Fruit fly (Drosophila melanogaster) whole organism, embryonic: ENCODE results near the gene CG43165.
A peak's percentile ranks its signal among the peaks of the same experiment; 100 is the strongest.

Source experiments
- Atf-2 ChIP-seq: fragments of 200-800 bp; sonication (Bioruptor generic); optimal IDR thresholded peaks from 2 replicates; lab custom pipeline; 2016; ENCODE audit warnings: missing biosample characterization, missing genetic modification characterization
- Blimp-1 ChIP-seq: fragments of 200-800 bp; sonication (Bioruptor generic); optimal IDR thresholded peaks from 3 replicates; lab custom pipeline; 2018; ENCODE audit warnings: missing biosample characterization, missing genetic modification characterization, mild to moderate bottlenecking, moderate library complexity, missing genetic modification reagents
- CG10979 ChIP-seq: fragments of 200-800 bp; sonication (Bioruptor generic); optimal IDR thresholded peaks from 2 replicates; lab custom pipeline; 2018; ENCODE audit warnings: missing biosample characterization, mild to moderate bottlenecking, missing genetic modification characterization, moderate library complexity
- CG12299 ChIP-seq: fragments of 200-800 bp; sonication (Bioruptor generic); optimal IDR thresholded peaks from 2 replicates; lab custom pipeline; 2018; ENCODE audit warnings: missing biosample characterization, mild to moderate bottlenecking, missing genetic modification characterization
- CG12391 ChIP-seq: fragments of 200-800 bp; sonication (Bioruptor generic); optimal IDR thresholded peaks from 3 replicates; lab custom pipeline; 2018; ENCODE audit warnings: missing biosample characterization, mild to moderate bottlenecking, missing genetic modification characterization, moderate library complexity
- CG12942 ChIP-seq: fragments of 200-800 bp; sonication (Bioruptor generic); optimal IDR thresholded peaks from 3 replicates; lab custom pipeline; 2016; ENCODE audit warnings: missing biosample characterization, missing genetic modification characterization
- CG13296 ChIP-seq: fragments of 200-800 bp; sonication (Bioruptor generic); optimal IDR thresholded peaks from 3 replicates; lab custom pipeline; 2018; ENCODE audit warnings: missing biosample characterization, mild to moderate bottlenecking, missing genetic modification characterization
- CG15696 ChIP-seq: fragments of 200-800 bp; sonication (Bioruptor generic); optimal IDR thresholded peaks from 2 replicates; lab custom pipeline; 2019; ENCODE audit warnings: missing biosample characterization, mild to moderate bottlenecking, missing genetic modification characterization, moderate library complexity
- CG17385 ChIP-seq: fragments of 200-800 bp; sonication (Bioruptor generic); optimal IDR thresholded peaks from 3 replicates; lab custom pipeline; 2018; ENCODE audit warnings: missing biosample characterization, mild to moderate bottlenecking, missing genetic modification characterization
- CG17568 ChIP-seq: fragments of 200-800 bp; sonication (Bioruptor generic); optimal IDR thresholded peaks from 2 replicates; lab custom pipeline; 2018; ENCODE audit warnings: missing biosample characterization, mild to moderate bottlenecking, missing genetic modification characterization, moderate library complexity
- CG17912 ChIP-seq: fragments of 200-800 bp; sonication (Bioruptor generic); optimal IDR thresholded peaks from 2 replicates; lab custom pipeline; 2018; ENCODE audit warnings: missing biosample characterization, mild to moderate bottlenecking, missing genetic modification characterization
- CG2129 ChIP-seq: fragments of 200-800 bp; sonication (Bioruptor generic); IDR thresholded peaks from 2 replicates; pipeline ENCODE4 v1.3.6; 2022; ENCODE audit warnings: missing biosample characterization, missing genetic modification characterization; ENCODE audit not compliant: partially characterized antibody
- CG2202 ChIP-seq: fragments of 200-800 bp; sonication (Bioruptor generic); optimal IDR thresholded peaks from 2 replicates; lab custom pipeline; 2018; ENCODE audit warnings: missing biosample characterization, mild to moderate bottlenecking, missing genetic modification characterization
- CG2678 ChIP-seq: fragments of 200-800 bp; sonication (Bioruptor generic); optimal IDR thresholded peaks from 3 replicates; lab custom pipeline; 2019; ENCODE audit warnings: missing biosample characterization, mild to moderate bottlenecking, missing genetic modification characterization, moderate library complexity
- CG31224 ChIP-seq: fragments of 200-800 bp; sonication (Bioruptor generic); IDR thresholded peaks from 2 replicates; pipeline ENCODE4 v1.3.6; 2022; ENCODE audit warnings: missing biosample characterization, missing genetic modification characterization
- CG32532 ChIP-seq: fragments of 200-800 bp; sonication (Bioruptor generic); IDR thresholded peaks from 2 replicates; pipeline ENCODE4 v1.3.6; 2022; ENCODE audit warnings: missing biosample characterization, missing genetic modification characterization
- CG32767 ChIP-seq: fragments of 200-800 bp; sonication (Bioruptor generic); IDR thresholded peaks from 2 replicates; pipeline ENCODE4 v1.3.6; 2022; ENCODE audit warnings: missing biosample characterization, missing genetic modification characterization
- CG3847 ChIP-seq: fragments of 200-800 bp; sonication (Bioruptor generic); IDR thresholded peaks from 2 replicates; pipeline ENCODE4 v1.3.6; 2022; ENCODE audit warnings: missing biosample characterization, missing genetic modification characterization
- CG4282 ChIP-seq: fragments of 200-800 bp; sonication (Bioruptor generic); optimal IDR thresholded peaks from 2 replicates; lab custom pipeline; 2016; ENCODE audit warnings: missing biosample characterization, missing genetic modification characterization
- CG6254 ChIP-seq: fragments of 200-800 bp; sonication (Bioruptor generic); optimal IDR thresholded peaks from 3 replicates; lab custom pipeline; 2017; ENCODE audit warnings: mild to moderate bottlenecking, missing biosample characterization, missing genetic modification reagents, missing genetic modification characterization
- CG8388 ChIP-seq: fragments of 200-800 bp; sonication (Bioruptor generic); optimal IDR thresholded peaks from 2 replicates; lab custom pipeline; 2019; ENCODE audit warnings: missing biosample characterization, mild to moderate bottlenecking, missing genetic modification characterization, moderate library complexity
- CHES-1-like ChIP-seq: fragments of 200-800 bp; sonication (Bioruptor generic); optimal IDR thresholded peaks from 2 replicates; lab custom pipeline; 2016; ENCODE audit warnings: missing biosample characterization, missing genetic modification characterization
- Drgx ChIP-seq: fragments of 200-800 bp; sonication (Bioruptor generic); IDR thresholded peaks from 2 replicates; pipeline ENCODE4 v1.3.6; 2022; ENCODE audit warnings: missing biosample characterization, missing genetic modification characterization
- Gug ChIP-seq: fragments of 200-800 bp; sonication (Bioruptor generic); IDR thresholded peaks from 4 replicates; pipeline ENCODE4 v1.3.6; 2022; ENCODE audit warnings: missing biosample characterization, missing genetic modification characterization
- HHEX ChIP-seq: fragments of 200-800 bp; sonication (Bioruptor generic); optimal IDR thresholded peaks from 3 replicates; lab custom pipeline; 2017; ENCODE audit warnings: missing biosample characterization, mild to moderate bottlenecking, missing genetic modification characterization, missing genetic modification reagents
- Hmr ChIP-seq: fragments of 200-800 bp; sonication (Bioruptor generic); optimal IDR thresholded peaks from 3 replicates; lab custom pipeline; 2017; ENCODE audit warnings: mild to moderate bottlenecking, missing biosample characterization, missing genetic modification reagents, missing genetic modification characterization
- Max ChIP-seq: fragments of 200-800 bp; sonication (Bioruptor generic); optimal IDR thresholded peaks from 2 replicates; lab custom pipeline; 2016; ENCODE audit warnings: missing biosample characterization, mild to moderate bottlenecking, missing genetic modification characterization
- Mrtf ChIP-seq: fragments of 200-800 bp; sonication (Bioruptor generic); IDR thresholded peaks from 3 replicates; pipeline ENCODE4 v1.3.6; 2022; ENCODE audit warnings: missing biosample characterization, missing genetic modification characterization
- Nf-YC ChIP-seq: fragments of 200-800 bp; optimal IDR thresholded peaks from 3 replicates; lab custom pipeline; 2019; ENCODE audit warnings: missing biosample characterization, mild to moderate bottlenecking, missing genetic modification characterization, moderate library complexity
- Pdp1 ChIP-seq, 2 experiments: fragments of 200-800 bp; sonication (Bioruptor generic); optimal IDR thresholded peaks; 3 replicates each; lab custom pipeline; 2016; ENCODE audit warnings: missing biosample characterization in 2 of 2, missing genetic modification characterization in 2 of 2, mild to moderate bottlenecking in 1 of 2, moderate library complexity in 1 of 2
- Poxn ChIP-seq: fragments of 200-800 bp; sonication (Bioruptor generic); IDR thresholded peaks from 2 replicates; pipeline ENCODE4 v1.3.6; 2022; ENCODE audit warnings: missing biosample characterization, missing genetic modification characterization
- Sry-β ChIP-seq: fragments of 200-800 bp; sonication (Bioruptor generic); optimal IDR thresholded peaks from 2 replicates; lab custom pipeline; 2018; ENCODE audit warnings: missing biosample characterization, mild to moderate bottlenecking, missing genetic modification characterization, moderate library complexity
- Trl ChIP-seq, 3 experiments: fragments of >200 bp in 2 of 3; fragments of 200-800 bp in 1 of 3; sonication (Bioruptor generic) in 1 of 3; optimal IDR thresholded peaks; 2 replicates in 1 of 3; 3 replicates in 2 of 3; lab custom pipeline; 2016 to 2017; ENCODE audit warnings: missing biosample characterization in 1 of 3, missing genetic modification characterization in 1 of 3
- ash1 ChIP-seq: fragments of 200-800 bp; sonication (Bioruptor generic); optimal IDR thresholded peaks from 2 replicates; lab custom pipeline; 2018; ENCODE audit warnings: missing biosample characterization, mild to moderate bottlenecking, missing genetic modification characterization
- cg ChIP-seq: fragments of 200-800 bp; sonication (Bioruptor generic); optimal IDR thresholded peaks from 3 replicates; lab custom pipeline; 2019; ENCODE audit warnings: missing biosample characterization, mild to moderate bottlenecking, missing genetic modification characterization, moderate library complexity
- ci ChIP-seq: fragments of 200-800 bp; sonication (Bioruptor generic); IDR thresholded peaks from 3 replicates; pipeline ENCODE4 v1.3.6; 2022; ENCODE audit warnings: missing biosample characterization, missing genetic modification characterization
- crp ChIP-seq, 2 experiments: fragments of 200-800 bp; sonication (Bioruptor generic); optimal IDR thresholded peaks; 2 replicates in 1 of 2; 3 replicates in 1 of 2; lab custom pipeline; 2017; ENCODE audit warnings: missing biosample characterization in 2 of 2, missing genetic modification characterization in 2 of 2, mild to moderate bottlenecking in 1 of 2, moderate library complexity in 1 of 2
- cwo ChIP-seq: fragments of 200-800 bp; sonication (Bioruptor generic); optimal IDR thresholded peaks from 3 replicates; lab custom pipeline; 2017; ENCODE audit warnings: missing biosample characterization, missing genetic modification characterization, mild to moderate bottlenecking, moderate library complexity, missing genetic modification reagents
- dpn ChIP-seq, 2 experiments: fragments of 200-800 bp; sonication (Bioruptor generic); optimal IDR thresholded peaks; 3 replicates each; lab custom pipeline; 2016; ENCODE audit warnings: missing biosample characterization in 2 of 2, missing genetic modification characterization in 2 of 2
- exex ChIP-seq: fragments of 200-800 bp; sonication (Bioruptor generic); optimal IDR thresholded peaks from 4 replicates; lab custom pipeline; 2018; ENCODE audit warnings: missing biosample characterization, mild to moderate bottlenecking, missing genetic modification characterization, moderate library complexity
- gfzf ChIP-seq: fragments of 200-800 bp; sonication (Bioruptor generic); optimal IDR thresholded peaks from 2 replicates; lab custom pipeline; 2016; ENCODE audit warnings: missing biosample characterization, mild to moderate bottlenecking, missing genetic modification characterization, moderate library complexity
- gsb-n ChIP-seq: fragments of 200-800 bp; sonication (Bioruptor generic); optimal IDR thresholded peaks from 3 replicates; lab custom pipeline; 2018; ENCODE audit warnings: missing biosample characterization, mild to moderate bottlenecking, missing genetic modification characterization
- jumu ChIP-seq: fragments of 200-800 bp; sonication (Bioruptor generic); optimal IDR thresholded peaks from 3 replicates; lab custom pipeline; 2016; ENCODE audit warnings: missing biosample characterization, missing genetic modification characterization
- kay ChIP-seq: fragments of 200-800 bp; sonication (Bioruptor generic); optimal IDR thresholded peaks from 2 replicates; lab custom pipeline; 2016; ENCODE audit warnings: missing biosample characterization, missing genetic modification characterization
- luna ChIP-seq: fragments of 200-800 bp; sonication (Bioruptor generic); optimal IDR thresholded peaks from 2 replicates; lab custom pipeline; 2016; ENCODE audit warnings: missing biosample characterization, missing genetic modification characterization
- peb ChIP-seq: fragments of 200-800 bp; sonication (Bioruptor generic); IDR thresholded peaks from 2 replicates; pipeline ENCODE4 v1.3.6; 2022; ENCODE audit warnings: missing biosample characterization, missing genetic modification characterization
- phol ChIP-seq: fragments of 200-800 bp; sonication (Bioruptor generic); optimal IDR thresholded peaks from 3 replicates; lab custom pipeline; 2018; ENCODE audit warnings: missing biosample characterization, mild to moderate bottlenecking, missing genetic modification characterization, moderate library complexity
- sc ChIP-seq, 3 experiments: fragments of >200 bp in 2 of 3; fragments of 200-800 bp in 1 of 3; sonication (Bioruptor generic) in 1 of 3; optimal IDR thresholded peaks; 2 replicates in 2 of 3; 3 replicates in 1 of 3; lab custom pipeline; 2017; ENCODE audit warnings: mild to moderate bottlenecking in 1 of 3, missing biosample characterization in 1 of 3, missing genetic modification characterization in 1 of 3, missing genetic modification reagents in 1 of 3
- so ChIP-seq: fragments of 200-800 bp; sonication (Bioruptor generic); IDR thresholded peaks from 3 replicates; pipeline ENCODE4 v1.3.6; 2022; ENCODE audit warnings: missing biosample characterization, missing genetic modification characterization

The CG43165 gene

dm6 chr2L:3703260-3703659 lies 8.4 kb upstream of the CG43165 start, which contains the start of gene CG2816 (continued):
- TF ChIP-seq Poxn (GFP tag; lab: Robert Waterston, UW) (peak; percentile 37; the same call in 1 of the 2 replicates), ci (GFP tag; lab: Robert Waterston, UW) (no peak), Mrtf (GFP tag; lab: Robert Waterston, UW) (peak; percentile 78; the same call in 2 of the 3 replicates), jumu (peak; percentile 54), CG13296 (GFP tag; lab: Kevin White, UChicago) (peak; percentile 38), so (GFP tag; lab: Robert Waterston, UW) (no peak), CG10979 (tag; lab: Kevin White, UChicago) (no peak), CG2129 (GFP tag; lab: Robert Waterston, UW) (no peak), gfzf (no peak), gsb-n (tag; lab: Kevin White, UChicago) (no peak), Trl (optimal IDR thresholded peaks at IDR 0.05; lab: Kevin White, UChicago) (no peak), Trl (GFP tag; optimal IDR thresholded peaks at IDR 0.05; lab: Kevin White, UChicago) (peak; percentile 26), HHEX (GFP tag; lab: Kevin White, UChicago) (peak; percentile 35), Gug (peak; percentile 54; the same call in 2 of the 4 replicates), CG17385 (GFP tag; lab: Kevin White, UChicago) (peak; percentile 45), CG32767 (GFP tag; lab: Robert Waterston, UW) (0 out of 2 replicates have a peak, but pooled peaks have one; percentile 14), exex (tag; lab: Kevin White, UChicago) (no peak), cwo (GFP tag; lab: Kevin White, UChicago) (peak; percentile 18), phol (no peak), Drgx (GFP tag; lab: Robert Waterston, UW) (peak; percentile 92; the same call in 1 of the 2 replicates), cg (GFP tag; lab: Kevin White, UChicago) (no peak), CG12299 (peak; percentile 63), Hmr (GFP tag; lab: Kevin White, UChicago) (peak; percentile 80), luna (GFP tag; lab: Kevin White, UChicago) (peak; percentile 80), CG12391 (no peak), CG3847 (GFP tag; lab: Robert Waterston, UW) (peak; percentile 89), CG4282 (peak; percentile 75), sc (optimal IDR thresholded peaks at IDR 0.05; lab: Kevin White, UChicago) (no peak), sc (GFP tag; optimal IDR thresholded peaks at IDR 0.05; lab: Kevin White, UChicago) (no peak), dpn (GFP tag; optimal IDR thresholded peaks at IDR 0.05; lab: Kevin White, UChicago) (peak; percentile 63 to 79), kay (GFP tag; lab: Kevin White, UChicago) (peak; percentile 53), Max (GFP tag; lab: Kevin White, UChicago) (no peak), CG2678 (tag; lab: Kevin White, UChicago) (peak; percentile 66), Nf-YC (tag; lab: Kevin White, UChicago) (no peak), peb (GFP tag; lab: Robert Waterston, UW) (no peak), CG32532 (GFP tag; lab: Robert Waterston, UW) (peak; percentile 70), CG2202 (tag; lab: Kevin White, UChicago) (no peak), Blimp-1 (GFP tag; lab: Kevin White, UChicago) (no peak), CG31224 (GFP tag; lab: Robert Waterston, UW) (no peak), CG6254 (no peak), crp (GFP tag; optimal IDR thresholded peaks at IDR 0.05; lab: Kevin White, UChicago) (no peak), Atf-2 (GFP tag; lab: Kevin White, UChicago) (peak; percentile 63), CG17912 (GFP tag; lab: Kevin White, UChicago) (no peak), CG8388 (no peak), CG17568 (GFP tag; lab: Kevin White, UChicago) (no peak), Sry-β (GFP tag; lab: Kevin White, UChicago) (no peak), Pdp1 (GFP tag; optimal IDR thresholded peaks at IDR 0.05; lab: Kevin White, UChicago) (peak in 1 of 2 experiments; percentile 56), CHES-1-like (GFP tag; lab: Kevin White, UChicago) (peak; percentile 79), CG15696 (tag; lab: Kevin White, UChicago) (no peak), ash1 (GFP tag; lab: Kevin White, UChicago) (no peak), CG12942 (GFP tag; lab: Kevin White, UChicago) (peak; percentile 42)
